Worm (Caenorhabditis elegans) whole organism, L2 larva: ENCODE measurements around the gene hmg-12.

Experiments used
- aly-2 ChIP-seq: fragments of 150-350 bp; optimal IDR thresholded peaks from 2 replicates; lab custom pipeline; 2014; ENCODE audit warnings: missing biosample characterization, missing genetic modification characterization
- lsy-2 ChIP-seq, 2 experiments: fragments of 150-350 bp in 1 of 2; sonication (generic microtip) in 1 of 2; optimal IDR thresholded peaks; 2 replicates each; lab custom pipeline; 2014 to 2017; ENCODE audit warnings: missing biosample characterization in 2 of 2, missing genetic modification characterization in 2 of 2
- nhr-10 ChIP-seq: sonication (generic microtip); optimal IDR thresholded peaks from 2 replicates; lab custom pipeline; 2017; ENCODE audit warnings: missing biosample characterization, missing genetic modification characterization
- sma-9 ChIP-seq, 2 experiments: fragments of 150-350 bp in 1 of 2; sonication (generic microtip) in 1 of 2; optimal IDR thresholded peaks; 2 replicates each; lab custom pipeline; 2014 to 2016; ENCODE audit warnings: missing genetic modification characterization in 2 of 2, mild to moderate bottlenecking in 1 of 2, missing biosample characterization in 1 of 2, missing compliant biosample characterization in 1 of 2, missing genetic modification reagents in 1 of 2, moderate library complexity in 1 of 2

DNA sequence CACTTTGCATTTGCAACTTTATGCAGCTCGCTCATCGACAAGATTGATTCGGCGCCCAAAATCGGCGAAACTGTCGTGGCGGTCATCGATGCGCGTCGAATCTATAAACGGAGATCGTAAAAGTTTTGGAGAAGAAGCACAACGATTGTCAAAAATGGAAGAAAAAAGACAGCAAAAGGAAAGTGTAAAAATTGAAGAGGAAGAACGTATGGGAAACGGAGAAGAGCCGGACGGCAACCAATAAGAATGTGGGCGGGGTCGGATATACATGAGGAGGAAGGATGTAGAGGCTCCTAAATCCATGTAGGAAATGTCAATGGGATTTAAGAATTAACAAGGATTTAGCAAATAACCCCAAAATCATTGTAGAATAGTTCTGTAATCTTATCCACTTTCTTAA, 15.2 kb upstream of the hmg-12 start, which contains the start of gene vab-23:
- TF ChIP-seq lsy-2 (tag; optimal IDR thresholded peaks at IDR 0.05; lab: Kevin White, UChicago) (no peak), sma-9 (GFP tag; optimal IDR thresholded peaks at IDR 0.05; lab: Kevin White, UChicago) (no peak), sma-9 (tag; optimal IDR thresholded peaks at IDR 0.05; lab: Kevin White, UChicago) (no peak), aly-2 (tag; lab: Kevin White, UChicago) (no peak), nhr-10 (tag; lab: Kevin White, UChicago) (no peak)
